Worm (Caenorhabditis elegans) whole organism, L4 larva: ENCODE measurements around the gene ZC196.4.

Experiments
- ZK546.5 ChIP-seq, 2 experiments: sonication (generic microtip); optimal IDR thresholded peaks; 2 replicates each; lab custom pipeline; 2017; ENCODE audit warnings: missing biosample characterization in 2 of 2, missing genetic modification characterization in 2 of 2
- mdl-1 ChIP-seq, 2 experiments: fragments of 150-350 bp in 1 of 2; sonication (generic microtip) in 1 of 2; optimal IDR thresholded peaks; 2 replicates each; lab custom pipeline; 2014 to 2017; ENCODE audit warnings: missing biosample characterization in 2 of 2, missing genetic modification characterization in 2 of 2
- mep-1 ChIP-seq: fragments of 150-350 bp; sonication (generic microtip); optimal IDR thresholded peaks from 3 replicates; lab custom pipeline; 2014; ENCODE audit warnings: missing biosample characterization, missing genetic modification characterization

DNA sequence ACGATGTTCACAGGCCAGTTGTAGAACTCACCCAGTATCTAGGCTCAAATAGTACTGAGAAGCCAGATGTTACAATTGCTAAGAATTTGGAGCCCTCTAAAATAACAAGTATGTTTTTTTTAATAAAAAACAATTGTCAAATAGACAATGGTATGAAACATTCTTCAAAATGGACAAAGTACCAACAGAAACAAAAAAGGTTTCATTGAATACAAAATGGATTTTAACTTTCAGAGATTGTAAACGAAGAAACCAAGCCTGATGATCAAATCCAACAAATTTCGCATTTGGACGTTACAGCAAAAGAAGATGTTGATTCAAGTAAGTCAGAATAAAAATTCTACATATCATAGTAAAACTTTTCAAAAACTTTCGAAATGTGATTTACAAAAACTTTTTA lies 5.8 kb upstream of the ZC196.4 start, which contains the start of gene ZC196.9:
- TF ChIP-seq mep-1 (tag; lab: Kevin White, UChicago) (no peak), mdl-1 (tag; optimal IDR thresholded peaks at IDR 0.05; lab: Kevin White, UChicago) (no peak), ZK546.5 (tag; optimal IDR thresholded peaks at IDR 0.05; lab: Kevin White, UChicago) (no peak)
